Worm (Caenorhabditis elegans): ENCODE measurements around the gene C05B5.4.

C05B5.4 gene

ce11 chrIII:9973765-9974164 is 19.9 kb upstream of the C05B5.4 start, which contains the start of gene R10E12.2:
R10E12.2 (minus strand) TSS chrIII:9973865.
- TF ChIP-seq F57C9.4 (tag; optimal IDR thresholded peaks at IDR 0.05) (no peak), repo-1 (tag; optimal IDR thresholded peaks at IDR 0.05) (no peak), egrh-3 (GFP tag; IDR thresholded peaks at IDR 0.05) (no peak), F23B12.7 (tag; optimal IDR thresholded peaks at IDR 0.05; ENCODE audit: insufficient read depth) (no peak), bed-1 (GFP tag; IDR thresholded peaks at IDR 0.05) (no peak), xnd-1 (tag; optimal IDR thresholded peaks at IDR 0.05) (no peak), snpc-1.1 (tag; optimal IDR thresholded peaks at IDR 0.05; ENCODE audit: insufficient read depth) (no peak)

ce11 chrIII:9982119-9982642 is 11.5 kb upstream of the C05B5.4 start:
- TF ChIP-seq zim-3 (tag; optimal IDR thresholded peaks at IDR 0.05) = no peak
- TF ChIP-seq xnd-1 (tag; optimal IDR thresholded peaks at IDR 0.05) = no peak
- TF ChIP-seq B0035.1 (tag; optimal IDR thresholded peaks at IDR 0.05) = no peak
- TF ChIP-seq F39B2.1 (GFP tag; IDR thresholded peaks at IDR 0.05) = no peak
- no peak for TF ChIP-seq madf-8 (GFP tag; conservative IDR thresholded peaks at IDR 0.05)
- TF ChIP-seq let-526 (GFP tag; IDR thresholded peaks at IDR 0.05) = no peak
- no peak for TF ChIP-seq bed-2 (GFP tag; IDR thresholded peaks at IDR 0.05)
- TF ChIP-seq T07F8.4 (tag; optimal IDR thresholded peaks at IDR 0.05) = no peak
- no peak for TF ChIP-seq tbp1 (GFP tag; optimal IDR thresholded peaks at IDR 0.05)
- no peak for TF ChIP-seq ztf-25 (GFP tag; IDR thresholded peaks at IDR 0.05)
- no peak for TF ChIP-seq mxl-1 (tag; optimal IDR thresholded peaks at IDR 0.05)
- no peak for TF ChIP-seq ceh-27 (GFP tag; optimal IDR thresholded peaks at IDR 0.05)
- no peak for TF ChIP-seq mcd-1 (GFP tag; IDR thresholded peaks at IDR 0.05)
- no peak for TF ChIP-seq hlh-26 (GFP tag; conservative IDR thresholded peaks at IDR 0.05)
- no peak for TF ChIP-seq lag-1 (GFP tag; IDR thresholded peaks at IDR 0.05)

- TF ChIP-seq die-1 (tag; optimal IDR thresholded peaks at IDR 0.05) (no peak), ztf-25 (GFP tag; IDR thresholded peaks at IDR 0.05) (no peak), dox-1 (GFP tag; IDR thresholded peaks at IDR 0.05) (no peak), lin-54 (GFP tag; optimal IDR thresholded peaks at IDR 0.05) (no peak), T26A5.8 (tag; optimal IDR thresholded peaks at IDR 0.05) (no peak), B0336.3 (GFP tag; IDR thresholded peaks at IDR 0.05) (no peak), nhr-27 (tag; optimal IDR thresholded peaks at IDR 0.05) (no peak), hrde-1 (tag; optimal IDR thresholded peaks at IDR 0.05; ENCODE audit: borderline replicate concordance) (no peak), ztf-18 (tag; optimal IDR thresholded peaks at IDR 0.05) (no peak), F37B4.10 (GFP tag; IDR thresholded peaks at IDR 0.05) (no peak), tbx-9 (tag; optimal IDR thresholded peaks at IDR 0.05; ENCODE audit: borderline replicate concordance) (no peak), cebp-1 (GFP tag; IDR thresholded peaks at IDR 0.05) (no peak), cebp-1 (tag; optimal IDR thresholded peaks at IDR 0.05) (no peak), dpff-1 (tag; optimal IDR thresholded peaks at IDR 0.05) (no peak), attf-6 (GFP tag; IDR thresholded peaks at IDR 0.05) (no peak), pbrm-1 (GFP tag; IDR thresholded peaks at IDR 0.05) (no peak)
Observed at ce11 chrIII:9984604-9985003, 9.1 kb upstream of the C05B5.4 start.

- no peak for TF ChIP-seq rec-8 (tag; optimal IDR thresholded peaks at IDR 0.05)
- TF ChIP-seq madf-3 (GFP tag; IDR thresholded peaks at IDR 0.05) = no peak
- TF ChIP-seq gei-17 (GFP tag; optimal IDR thresholded peaks at IDR 0.05) = no peak
- TF ChIP-seq snpc-1.3 (tag; optimal IDR thresholded peaks at IDR 0.05; ENCODE audit: insufficient read depth) = no peak
- TF ChIP-seq Y95B8A.8 (GFP tag; IDR thresholded peaks at IDR 0.05) = no peak
Observed at ce11 chrIII:9985542-9985941, 8.1 kb upstream of the C05B5.4 start.

All from whole organism, young adult.